Worm (Caenorhabditis elegans) whole organism, early embryonic: ENCODE results near the gene C18D11.6.

Experiments used
- aly-1 ChIP-seq: sonication (generic microtip); optimal IDR thresholded peaks from 2 replicates; lab custom pipeline; 2016; ENCODE audit warnings: missing genetic modification characterization, missing compliant biosample characterization
- ama-1 ChIP-seq: fragments of 150-350 bp; optimal IDR thresholded peaks from 2 replicates; lab custom pipeline; 2014
- ceh-36 ChIP-seq: sonication (generic microtip); optimal IDR thresholded peaks from 2 replicates; lab custom pipeline; 2016; ENCODE audit warnings: missing genetic modification characterization, inconsistent platforms, missing compliant biosample characterization
- flt-1 ChIP-seq: fragments of 200-800 bp; sonication (Bioruptor generic); IDR thresholded peaks from 2 replicates; pipeline ENCODE4 v1.3.6; 2022; ENCODE audit warnings: missing genetic modification characterization, missing compliant biosample characterization
- hmbx-1 ChIP-seq: sonication (generic microtip); optimal IDR thresholded peaks from 2 replicates; lab custom pipeline; 2016; ENCODE audit warnings: mild to moderate bottlenecking, missing genetic modification characterization, missing compliant biosample characterization
- hmg-4 ChIP-seq: fragments of 200-800 bp; sonication (Bioruptor generic); optimal IDR thresholded peaks from 2 replicates; lab custom pipeline; 2018; ENCODE audit warnings: mild to moderate bottlenecking, missing genetic modification characterization, missing compliant biosample characterization
- hnd-1 ChIP-seq: sonication (generic microtip); optimal IDR thresholded peaks from 2 replicates; lab custom pipeline; 2016; ENCODE audit warnings: missing genetic modification characterization, missing compliant biosample characterization
- pes-1 ChIP-seq: fragments of 200-800 bp; sonication (Bioruptor generic); IDR thresholded peaks from 2 replicates; pipeline ENCODE4 v1.3.6; 2022; ENCODE audit warnings: missing genetic modification reagents, missing genetic modification characterization, missing compliant biosample characterization
- scrt-1 ChIP-seq: fragments of 200-800 bp; sonication (Bioruptor generic); IDR thresholded peaks from 2 replicates; pipeline ENCODE4 v1.3.6; 2022; ENCODE audit warnings: missing genetic modification characterization, missing compliant biosample characterization
- sea-1 ChIP-seq: fragments of 200-800 bp; sonication (Bioruptor generic); conservative IDR thresholded peaks from 2 replicates; pipeline ENCODE4 v1.3.6; 2022; ENCODE audit warnings: missing genetic modification characterization, missing compliant biosample characterization
- tra-4 ChIP-seq: sonication (generic microtip); optimal IDR thresholded peaks from 2 replicates; lab custom pipeline; 2017; ENCODE audit warnings: missing genetic modification characterization, missing compliant biosample characterization

DNA sequence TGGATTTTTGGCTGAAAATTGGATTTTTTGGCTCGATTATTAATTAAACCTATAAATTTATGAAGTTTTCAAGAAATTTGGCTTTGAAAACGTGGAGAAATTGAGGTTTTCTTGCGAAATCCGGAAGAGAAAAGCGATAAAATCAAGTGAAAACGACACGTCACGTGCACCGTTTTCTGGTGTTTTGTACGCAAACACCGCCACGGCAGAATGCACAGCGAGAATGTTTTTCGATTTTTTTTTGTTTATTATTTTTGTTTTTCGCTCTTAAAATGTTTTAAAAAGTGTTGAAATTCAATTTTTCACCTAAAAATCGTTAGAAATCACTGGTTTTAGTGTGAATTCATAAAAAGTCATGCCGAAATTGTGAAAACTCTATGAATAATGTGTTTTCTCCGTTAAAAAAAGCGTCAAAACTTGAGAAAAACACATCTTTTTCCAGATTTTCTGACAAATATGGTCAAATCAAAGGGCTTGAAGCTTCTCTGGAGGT lies 35.8 kb upstream of the C18D11.6 start, which contains the start of gene immp-1:
- TF ChIP-seq ceh-36 (tag; lab: Kevin White, UChicago) (no peak), aly-1 (tag; lab: Kevin White, UChicago) (no peak), hnd-1 (tag; lab: Kevin White, UChicago) (no peak), flt-1 (GFP tag; lab: Robert Waterston, UW) (no peak), sea-1 (GFP tag; lab: Robert Waterston, UW) (no peak), hmg-4 (GFP tag; lab: Kevin White, UChicago) (no peak), ama-1 (lab: Kevin White, UChicago) (no peak), pes-1 (GFP tag; lab: Robert Waterston, UW) (no peak), hmbx-1 (tag; lab: Kevin White, UChicago) (no peak), tra-4 (tag; lab: Kevin White, UChicago) (no peak), scrt-1 (GFP tag; lab: Robert Waterston, UW) (no peak)
